Worm (Caenorhabditis elegans): ENCODE data around the gene aipr-1.

DNA sequence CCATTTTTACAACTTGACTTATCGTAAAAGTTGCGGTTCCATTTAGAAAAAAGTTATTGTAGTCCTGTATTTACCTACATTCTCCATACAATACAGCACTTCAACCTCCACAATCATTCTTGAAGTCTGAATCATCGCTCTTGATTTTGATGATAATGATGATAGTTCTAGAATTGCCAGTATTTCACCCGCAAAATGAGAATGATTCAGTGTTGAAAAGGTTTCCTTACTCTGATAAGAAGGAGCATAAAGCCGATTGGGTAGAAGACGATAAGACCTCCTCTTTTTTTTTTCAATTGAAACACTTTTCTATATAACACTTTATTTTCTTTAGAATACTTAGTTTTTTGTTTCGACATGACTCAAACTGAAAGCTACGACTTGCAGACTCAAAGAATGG lies 36.8 kb upstream of the aipr-1 start, which contains the start of gene T19D12.4:
- TF ChIP-seq ZK546.5 (tag; optimal IDR thresholded peaks at IDR 0.05) (no peak), unc-39 (tag; optimal IDR thresholded peaks at IDR 0.05) (no peak), zag-1 (tag; optimal IDR thresholded peaks at IDR 0.05) (no peak), hmg-1.1 (GFP tag; IDR thresholded peaks at IDR 0.05) (no peak)
